Fruit fly (Drosophila melanogaster): ENCODE measurements around the gene CG15458.
A peak's percentile ranks its signal among the peaks of the same experiment; 100 is the strongest.

CG15458 gene

DNA sequence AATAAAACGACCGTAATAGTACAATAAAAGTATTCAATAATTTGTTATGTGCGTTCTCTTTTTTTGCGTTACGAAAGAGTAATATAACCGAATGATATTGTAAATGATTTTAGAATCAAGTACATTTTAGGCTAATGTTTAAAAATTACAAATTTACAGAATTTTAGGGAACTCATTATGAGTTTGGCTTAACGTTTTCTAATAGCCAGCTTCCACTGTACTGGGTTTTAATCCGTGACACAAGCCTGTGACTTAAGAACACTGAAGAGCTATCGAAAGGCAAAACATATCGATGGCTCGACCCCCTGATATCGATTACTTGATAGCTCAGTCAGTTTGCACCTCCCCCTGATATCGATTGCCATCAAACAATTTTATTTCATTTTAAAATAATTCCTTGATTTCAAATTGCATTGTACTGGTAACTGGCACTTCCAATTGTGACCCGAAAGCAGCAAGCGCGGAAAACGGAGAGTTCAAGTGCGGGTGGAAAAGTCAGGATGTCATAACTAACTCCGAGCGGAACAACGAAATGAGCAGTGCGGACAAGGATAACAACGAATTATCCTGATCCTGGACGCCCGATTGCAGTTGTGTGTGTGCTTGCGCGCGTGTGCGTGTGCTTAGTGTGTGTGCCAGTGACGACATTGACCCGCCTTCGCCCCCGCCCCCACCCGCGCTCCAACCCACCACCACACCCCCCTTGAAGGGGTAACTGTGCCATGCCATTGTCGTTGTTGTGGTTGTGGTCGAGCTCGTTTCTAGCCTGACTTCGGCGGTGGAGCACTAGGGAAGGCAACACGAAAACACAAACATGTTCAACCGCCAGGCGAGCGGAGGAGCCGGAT lies 19.7 kb downstream of the CG15458 start, which contains the start of gene HERC2 (continued):
- peak; percentile 31 for TF ChIP-seq CHES-1-like (GFP tag; optimal IDR thresholded peaks at IDR 0.05)
- TF ChIP-seq CG2712 (tag; optimal IDR thresholded peaks at IDR 0.05), result peak; percentile 35
- peak; percentile 16 for TF ChIP-seq maf-S (GFP tag; optimal IDR thresholded peaks at IDR 0.05)
- TF ChIP-seq CG9215 (GFP tag; IDR thresholded peaks at IDR 0.05), result peak; percentile 70
- TF ChIP-seq CG11723 (GFP tag; optimal IDR thresholded peaks at IDR 0.05), result no peak
- peak; percentile 15 for TF ChIP-seq YL-1 (GFP tag; optimal IDR thresholded peaks at IDR 0.05)
- TF ChIP-seq Sox102F (GFP tag; optimal IDR thresholded peaks at IDR 0.05), result no peak
- peak; percentile 45 for TF ChIP-seq CG4404 (GFP tag; IDR thresholded peaks at IDR 0.05)
- peak; percentile 28 for TF ChIP-seq Dp (GFP tag; optimal IDR thresholded peaks at IDR 0.05)
- no peak for TF ChIP-seq CG18764 (GFP tag; optimal IDR thresholded peaks at IDR 0.05)
- TF ChIP-seq sc (optimal IDR thresholded peaks at IDR 0.05), result no peak
- TF ChIP-seq sc (GFP tag; optimal IDR thresholded peaks at IDR 0.05), result no peak
- peak; percentile 90 for TF ChIP-seq zen2 (GFP tag; IDR thresholded peaks at IDR 0.05; ENCODE audit: partially characterized antibody)
- peak; percentile 34 for TF ChIP-seq CG12942 (GFP tag; optimal IDR thresholded peaks at IDR 0.05)
- peak; percentile 62 for TF ChIP-seq dysf (GFP tag; IDR thresholded peaks at IDR 0.05)
- no peak for TF ChIP-seq CTCF (GFP tag; optimal IDR thresholded peaks at IDR 0.05)
- no peak for TF ChIP-seq Jarid2 (GFP tag; optimal IDR thresholded peaks at IDR 0.05)
- no peak for TF ChIP-seq Usf (GFP tag; optimal IDR thresholded peaks at IDR 0.05)
- peak; percentile 57 to 62 for TF ChIP-seq Pdp1 (GFP tag; optimal IDR thresholded peaks at IDR 0.05)
- no peak for TF ChIP-seq CG13123 (GFP tag; optimal IDR thresholded peaks at IDR 0.05)
- no peak for TF ChIP-seq aop (GFP tag; IDR thresholded peaks at IDR 0.05)
- TF ChIP-seq Oli (tag; optimal IDR thresholded peaks at IDR 0.05), result peak; percentile 15
- TF ChIP-seq ssp (GFP tag; IDR thresholded peaks at IDR 0.05), result peak; percentile 87
- no peak for TF ChIP-seq kah (GFP tag; optimal IDR thresholded peaks at IDR 0.05)
- TF ChIP-seq CG10565 (GFP tag; optimal IDR thresholded peaks at IDR 0.05), result no peak
- TF ChIP-seq CG6254 (GFP tag; optimal IDR thresholded peaks at IDR 0.05), result no peak
- no peak for TF ChIP-seq usp (GFP tag; optimal IDR thresholded peaks at IDR 0.05)
- no peak for TF ChIP-seq tap (tag; optimal IDR thresholded peaks at IDR 0.05)
- TF ChIP-seq btn (GFP tag; optimal IDR thresholded peaks at IDR 0.05), result no peak
- TF ChIP-seq Hr51 (GFP tag; optimal IDR thresholded peaks at IDR 0.05), result no peak
- no peak for TF ChIP-seq NC2β (GFP tag; optimal IDR thresholded peaks at IDR 0.05)
- TF ChIP-seq CG14860 (GFP tag; IDR thresholded peaks at IDR 0.05; ENCODE audit: partially characterized antibody), result peak; percentile 89
- peak; percentile 99 for TF ChIP-seq Dref (GFP tag; IDR thresholded peaks at IDR 0.05)
- no peak for TF ChIP-seq repo (GFP tag; optimal IDR thresholded peaks at IDR 0.05)
- no peak for TF ChIP-seq Eip74EF (GFP tag; optimal IDR thresholded peaks at IDR 0.05)
- TF ChIP-seq CG10267 (tag; optimal IDR thresholded peaks at IDR 0.05), result peak; percentile 46
- TF ChIP-seq sens-2 (GFP tag; IDR thresholded peaks at IDR 0.05), result no peak
- no peak for TF ChIP-seq Deaf1 (tag; optimal IDR thresholded peaks at IDR 0.05)
- no peak for TF ChIP-seq Hr39 (optimal IDR thresholded peaks at IDR 0.05)
- TF ChIP-seq vnd (GFP tag; IDR thresholded peaks at IDR 0.05; ENCODE audit: partially characterized antibody), result peak; percentile 87
- no peak for TF ChIP-seq sim (GFP tag; IDR thresholded peaks at IDR 0.05)
- no peak for TF ChIP-seq CG16779 (GFP tag; IDR thresholded peaks at IDR 0.05)
- TF ChIP-seq CG33557 (GFP tag; optimal IDR thresholded peaks at IDR 0.05), result no peak
- TF ChIP-seq Dip2 (GFP tag; IDR thresholded peaks at IDR 0.05), result no peak
- peak; percentile 41; the same call in 1 of the 2 replicates for TF ChIP-seq lmd (GFP tag; IDR thresholded peaks at IDR 0.05)
- TF ChIP-seq ro (GFP tag; IDR thresholded peaks at IDR 0.05), result no peak
- peak; percentile 67 for TF ChIP-seq CG6272 (GFP tag; IDR thresholded peaks at IDR 0.05)
- TF ChIP-seq bigmax (GFP tag; optimal IDR thresholded peaks at IDR 0.05), result no peak
- peak; percentile 72 for TF ChIP-seq MBD-R2 (GFP tag; IDR thresholded peaks at IDR 0.05)
- no peak for TF ChIP-seq Six4 (GFP tag; optimal IDR thresholded peaks at IDR 0.05)

Measured in whole organism, embryonic.